Worm (Caenorhabditis elegans) whole organism, L4 larva: ENCODE measurements around the gene C24H10.4.
A peak's percentile ranks its signal among the peaks of the same experiment; 100 is the strongest.

Source experiments
- F10B5.3 ChIP-seq: sonication (generic microtip); optimal IDR thresholded peaks from 2 replicates; lab custom pipeline; 2016; ENCODE audit warnings: mild to moderate bottlenecking, missing genetic modification characterization, missing compliant biosample characterization
- R02D3.7 ChIP-seq: fragments of 150-350 bp; sonication (generic microtip); optimal IDR thresholded peaks from 3 replicates; lab custom pipeline; 2014; ENCODE audit warnings: missing biosample characterization, missing genetic modification characterization
- Y5F2A.4 ChIP-seq: fragments of 200-800 bp; sonication (Bioruptor generic); optimal IDR thresholded peaks from 2 replicates; lab custom pipeline; 2018; ENCODE audit warnings: mild to moderate bottlenecking, missing genetic modification characterization, missing compliant biosample characterization
- Y75B8A.6 ChIP-seq: fragments of 200-800 bp; sonication (Bioruptor generic); IDR thresholded peaks from 2 replicates; pipeline ENCODE4 v1.3.6; 2022; ENCODE audit warnings: missing genetic modification reagents, missing genetic modification characterization, missing compliant biosample characterization
- ZK337.2 ChIP-seq: fragments of 200-800 bp; sonication (Bioruptor generic); IDR thresholded peaks from 2 replicates; pipeline ENCODE4 v1.3.6; 2022; ENCODE audit warnings: missing genetic modification reagents, missing genetic modification characterization, missing compliant biosample characterization
- ZK546.5 ChIP-seq, 2 experiments: sonication (generic microtip); optimal IDR thresholded peaks; 2 replicates each; lab custom pipeline; 2017; ENCODE audit warnings: missing biosample characterization in 2 of 2, missing genetic modification characterization in 2 of 2
- aha-1 ChIP-seq: fragments of 150-350 bp; peaks from one replicate; lab custom pipeline; 2014; ENCODE audit warnings: missing biosample characterization, missing genetic modification characterization
- arid-1 ChIP-seq: fragments of 200-800 bp; sonication (Bioruptor generic); conservative IDR thresholded peaks from 2 replicates; pipeline ENCODE4 v1.3.6; 2022; ENCODE audit warnings: missing genetic modification reagents, missing genetic modification characterization, missing compliant biosample characterization
- attf-4 ChIP-seq: sonication (generic microtip); optimal IDR thresholded peaks from 3 replicates; lab custom pipeline; 2017; ENCODE audit warnings: missing biosample characterization, missing genetic modification characterization
- ceh-20 ChIP-seq: fragments of 200-800 bp; sonication (Bioruptor generic); IDR thresholded peaks from 2 replicates; pipeline ENCODE4 v1.3.6; 2022; ENCODE audit warnings: missing genetic modification reagents, missing genetic modification characterization, missing compliant biosample characterization
- ceh-32 ChIP-seq: sonication (generic microtip); optimal IDR thresholded peaks from 2 replicates; lab custom pipeline; 2016; ENCODE audit warnings: mild to moderate bottlenecking, missing genetic modification characterization, missing compliant biosample characterization; ENCODE audit not compliant: poor library complexity
- ceh-44 ChIP-seq: fragments of 200-800 bp; sonication (Bioruptor generic); IDR thresholded peaks from 2 replicates; pipeline ENCODE4 v1.3.6; 2022; ENCODE audit warnings: missing genetic modification reagents, missing genetic modification characterization, missing compliant biosample characterization
- ces-1 ChIP-seq: fragments of 150-350 bp; sonication (generic microtip); optimal IDR thresholded peaks from 4 replicates; lab custom pipeline; 2014; ENCODE audit warnings: missing biosample characterization, missing genetic modification reagents, missing genetic modification characterization
- daf-12 ChIP-seq: fragments of 150-350 bp; optimal IDR thresholded peaks from 2 replicates; lab custom pipeline; 2014; ENCODE audit warnings: missing biosample characterization, missing genetic modification reagents, missing genetic modification characterization
- daf-16 ChIP-seq, 3 experiments: sonication (generic microtip); optimal IDR thresholded peaks; 2 replicates each; lab custom pipeline; 2016 to 2017; ENCODE audit warnings: missing genetic modification characterization in 3 of 3, missing genetic modification reagents in 3 of 3, mild to moderate bottlenecking in 2 of 3, missing compliant biosample characterization in 2 of 3, missing biosample characterization in 1 of 3, moderate library complexity in 1 of 3
- dpl-1 ChIP-seq: fragments of 150-350 bp; optimal IDR thresholded peaks from 2 replicates; lab custom pipeline; 2014; ENCODE audit warnings: missing biosample characterization, missing genetic modification reagents, missing genetic modification characterization
- duxl-1 ChIP-seq: sonication (generic microtip); optimal IDR thresholded peaks from 2 replicates; lab custom pipeline; 2016; ENCODE audit warnings: mild to moderate bottlenecking, missing genetic modification characterization, moderate library complexity, missing compliant biosample characterization; ENCODE audit not compliant: poor library complexity
- dve-1 ChIP-seq: sonication (generic microtip); optimal IDR thresholded peaks from 2 replicates; lab custom pipeline; 2017; ENCODE audit warnings: antibody characterized with exemption, mild to moderate bottlenecking, missing genetic modification characterization, missing compliant biosample characterization; ENCODE audit not compliant: insufficient read depth
- fos-1 ChIP-seq: fragments of 150-350 bp; optimal IDR thresholded peaks from 2 replicates; lab custom pipeline; 2014; ENCODE audit warnings: missing biosample characterization, missing genetic modification characterization
- hlh-11 ChIP-seq: fragments of 200-800 bp; sonication (Bioruptor generic); optimal IDR thresholded peaks from 2 replicates; lab custom pipeline; 2018; ENCODE audit warnings: mild to moderate bottlenecking, missing genetic modification characterization, missing compliant biosample characterization
- hlh-30 ChIP-seq: sonication (generic microtip); optimal IDR thresholded peaks from 2 replicates; lab custom pipeline; 2017; ENCODE audit warnings: antibody characterized with exemption, mild to moderate bottlenecking, missing genetic modification characterization, missing compliant biosample characterization; ENCODE audit not compliant: insufficient read depth
- hmg-1.1 ChIP-seq: fragments of 200-800 bp; sonication (Bioruptor generic); IDR thresholded peaks from 2 replicates; pipeline ENCODE4 v1.3.6; 2022; ENCODE audit warnings: missing genetic modification reagents, missing genetic modification characterization, missing compliant biosample characterization
- lin-1 ChIP-seq: fragments of 200-800 bp; sonication (Bioruptor generic); IDR thresholded peaks from 2 replicates; pipeline ENCODE4 v1.3.6; 2022; ENCODE audit warnings: missing genetic modification reagents, missing genetic modification characterization, missing compliant biosample characterization
- lsy-2 ChIP-seq, 2 experiments: fragments of 150-350 bp in 1 of 2; sonication (generic microtip) in 1 of 2; optimal IDR thresholded peaks; 2 replicates each; lab custom pipeline; 2014 to 2017; ENCODE audit warnings: missing biosample characterization in 2 of 2, missing genetic modification characterization in 2 of 2
- madf-5 ChIP-seq, 2 experiments: fragments of 200-800 bp; sonication (Bioruptor generic); IDR thresholded peaks; 2 replicates each; pipeline ENCODE4 v1.3.6; 2022; ENCODE audit warnings: missing compliant biosample characterization in 2 of 2, missing genetic modification characterization in 2 of 2
- mep-1 ChIP-seq: fragments of 150-350 bp; sonication (generic microtip); optimal IDR thresholded peaks from 3 replicates; lab custom pipeline; 2014; ENCODE audit warnings: missing biosample characterization, missing genetic modification characterization
- mxl-2 ChIP-seq: fragments of 200-800 bp; sonication (Bioruptor generic); conservative IDR thresholded peaks from 2 replicates; pipeline ENCODE4 v1.3.6; 2022; ENCODE audit warnings: missing genetic modification reagents, missing genetic modification characterization, missing compliant biosample characterization
- nhr-25 ChIP-seq: sonication (generic microtip); optimal IDR thresholded peaks from 2 replicates; lab custom pipeline; 2017; ENCODE audit warnings: missing genetic modification characterization, mild to moderate bottlenecking, missing compliant biosample characterization, antibody characterized with exemption, moderate library complexity, borderline replicate concordance; ENCODE audit not compliant: insufficient read depth
- nhr-28 ChIP-seq: fragments of 150-350 bp; optimal IDR thresholded peaks from 2 replicates; lab custom pipeline; 2014; ENCODE audit warnings: missing biosample characterization, missing genetic modification characterization
- nhr-41 ChIP-seq: fragments of 200-800 bp; sonication (Bioruptor generic); IDR thresholded peaks from 2 replicates; pipeline ENCODE4 v1.3.6; 2022; ENCODE audit warnings: missing genetic modification reagents, missing genetic modification characterization, missing compliant biosample characterization
- nhr-76 ChIP-seq: fragments of 150-350 bp; optimal IDR thresholded peaks from 2 replicates; lab custom pipeline; 2014; ENCODE audit warnings: missing biosample characterization, missing genetic modification characterization
- pha-4 ChIP-seq, 2 experiments: fragments of 150-350 bp in 1 of 2; fragments of 200-800 bp in 1 of 2; sonication (Bioruptor generic) in 1 of 2; IDR thresholded peaks in 1 of 2; optimal IDR thresholded peaks in 1 of 2; 2 replicates each; pipeline versions ENCODE4 v1.3.6 to Lab custom; 2014 to 2022; ENCODE audit warnings: missing genetic modification characterization in 2 of 2, missing genetic modification reagents in 2 of 2, missing biosample characterization in 1 of 2, missing compliant biosample characterization in 1 of 2
- rbr-2 ChIP-seq: sonication (generic microtip); optimal IDR thresholded peaks from 2 replicates; lab custom pipeline; 2016; ENCODE audit warnings: missing genotype, missing genetic modification characterization, missing compliant biosample characterization
- saeg-2 ChIP-seq: fragments of 200-800 bp; sonication (Bioruptor generic); IDR thresholded peaks from 2 replicates; pipeline ENCODE4 v1.3.6; 2022; ENCODE audit warnings: missing genetic modification reagents, missing genetic modification characterization, missing compliant biosample characterization
- snpc-4 ChIP-seq: fragments of 150-350 bp; optimal IDR thresholded peaks from 2 replicates; lab custom pipeline; 2014; ENCODE audit warnings: missing biosample characterization, missing genetic modification characterization
- spr-1 ChIP-seq: sonication (generic microtip); optimal IDR thresholded peaks from 2 replicates; lab custom pipeline; 2016; ENCODE audit warnings: mild to moderate bottlenecking, missing genetic modification characterization, missing compliant biosample characterization
- tag-97 ChIP-seq: fragments of 200-800 bp; sonication (Bioruptor generic); IDR thresholded peaks from 2 replicates; pipeline ENCODE4 v1.3.6; 2022; ENCODE audit warnings: missing genetic modification characterization, missing compliant biosample characterization
- unc-62 ChIP-seq, 3 experiments: fragments of 150-350 bp in 1 of 3; sonication (generic microtip); optimal IDR thresholded peaks in 2 of 3; peaks in 1 of 3; 1 replicate in 1 of 3; 2 replicates in 2 of 3; lab custom pipeline; 2014 to 2017; ENCODE audit warnings: missing biosample characterization in 3 of 3, missing genetic modification characterization in 3 of 3, missing genetic modification reagents in 3 of 3, missing genotype in 1 of 3
- zfp-2 ChIP-seq: sonication (generic microtip); optimal IDR thresholded peaks from 2 replicates; lab custom pipeline; 2016; ENCODE audit warnings: mild to moderate bottlenecking, missing genetic modification characterization, missing compliant biosample characterization
- zfp-3 ChIP-seq: fragments of 200-800 bp; sonication (Bioruptor generic); conservative IDR thresholded peaks from 2 replicates; pipeline ENCODE4 v1.3.6; 2022; ENCODE audit warnings: missing genetic modification reagents, missing genetic modification characterization, missing compliant biosample characterization
- zip-11 ChIP-seq: fragments of 200-800 bp; sonication (Bioruptor generic); IDR thresholded peaks from 2 replicates; pipeline ENCODE4 v1.3.6; 2022; ENCODE audit warnings: missing genetic modification characterization, missing compliant biosample characterization
- zip-2 ChIP-seq: fragments of 150-350 bp; optimal IDR thresholded peaks from 2 replicates; lab custom pipeline; 2014; ENCODE audit warnings: missing biosample characterization, missing genetic modification characterization

The C24H10.4 gene

DNA sequence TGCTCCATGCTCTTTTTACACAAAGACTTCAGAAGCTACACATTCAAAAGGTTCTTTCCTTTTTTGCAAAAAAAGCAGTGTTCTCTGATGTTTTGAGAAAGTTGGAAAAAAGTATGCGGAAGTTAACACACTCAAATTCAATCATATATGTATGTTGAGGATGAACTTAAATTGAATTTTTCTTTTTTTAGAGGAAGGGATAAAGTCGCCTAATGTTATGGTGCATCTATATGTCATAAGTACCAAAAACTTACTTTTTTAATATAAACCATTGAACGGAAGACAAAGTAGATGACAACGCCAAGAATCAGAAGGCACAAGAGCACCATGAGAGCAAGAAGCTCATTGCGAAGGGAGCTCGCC, 30.5 kb downstream of the C24H10.4 start:
- TF ChIP-seq ZK546.5 (tag; optimal IDR thresholded peaks at IDR 0.05; lab: Kevin White, UChicago) (no peak), R02D3.7 (tag; lab: Kevin White, UChicago) (no peak), tag-97 (GFP tag; lab: Robert Waterston, UW) (no peak), fos-1 (tag; lab: Kevin White, UChicago) (no peak), hmg-1.1 (GFP tag; lab: Robert Waterston, UW) (no peak), ceh-20 (GFP tag; lab: Robert Waterston, UW) (0 out of 2 replicates have a peak, but pooled peaks have one; percentile 3), attf-4 (tag; lab: Kevin White, UChicago) (no peak), mep-1 (tag; lab: Kevin White, UChicago) (no peak), F10B5.3 (tag; lab: Kevin White, UChicago) (no peak), dpl-1 (GFP tag; lab: Kevin White, UChicago) (no peak), madf-5 (GFP tag; IDR thresholded peaks at IDR 0.05; lab: Robert Waterston, UW) (no peak), spr-1 (no peak), saeg-2 (GFP tag; lab: Robert Waterston, UW) (no peak), ces-1 (GFP tag; lab: Kevin White, UChicago) (peak; percentile 66), arid-1 (no peak)

DNA sequence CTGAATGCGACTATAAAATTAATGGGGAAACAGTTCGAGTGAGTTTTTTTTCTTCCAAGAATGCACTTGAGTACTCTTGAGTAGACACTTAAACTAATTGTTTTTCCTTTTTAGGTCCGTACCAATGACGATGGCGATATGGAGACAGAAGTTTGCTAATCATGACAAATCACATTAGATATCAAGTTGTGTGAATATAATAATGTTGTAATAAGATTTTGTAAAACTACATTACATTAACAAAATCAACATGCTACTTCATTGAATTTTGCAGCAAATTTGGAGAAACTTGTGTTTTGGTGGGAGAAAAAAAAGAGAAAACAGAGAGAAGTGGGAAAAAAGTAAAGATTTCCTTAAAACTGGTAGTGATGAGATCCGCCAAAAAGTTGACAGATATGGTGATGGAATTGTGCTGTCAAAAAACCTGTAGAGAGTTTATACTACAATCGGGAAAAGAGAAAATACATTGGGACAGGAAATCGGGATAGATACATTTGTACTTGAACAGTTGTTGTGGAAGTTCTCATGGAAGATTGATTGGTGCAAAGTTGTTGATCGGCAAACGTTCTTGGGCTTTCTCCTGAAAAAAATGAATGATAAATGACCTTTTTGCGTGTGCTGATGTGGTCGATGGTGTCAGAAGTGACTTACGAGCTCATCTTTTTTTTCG, 31.0 kb downstream of the C24H10.4 start:
- TF ChIP-seq ceh-32 (tag; lab: Kevin White, UChicago) (no peak), nhr-76 (tag; lab: Kevin White, UChicago) (no peak), ceh-20 (GFP tag; lab: Robert Waterston, UW) (peak; percentile 41; the same call in 1 of the 2 replicates), hlh-30 (tag; lab: Kevin White, UChicago) (no peak), pha-4 (GFP tag; IDR thresholded peaks at IDR 0.05; lab: Robert Waterston, UW) (no peak), pha-4 (tag; optimal IDR thresholded peaks at IDR 0.05; lab: Kevin White, UChicago) (no peak), nhr-28 (no peak), hmg-1.1 (GFP tag; lab: Robert Waterston, UW) (no peak), daf-12 (tag; lab: Kevin White, UChicago) (no peak), rbr-2 (tag; lab: Kevin White, UChicago) (no peak), mxl-2 (no peak), zip-11 (GFP tag; lab: Robert Waterston, UW) (no peak), Y5F2A.4 (no peak), madf-5 (GFP tag; IDR thresholded peaks at IDR 0.05; lab: Robert Waterston, UW) (no peak), lin-1 (GFP tag; lab: Robert Waterston, UW) (no peak), ces-1 (GFP tag; lab: Kevin White, UChicago) (peak; percentile 78), zip-2 (no peak), nhr-41 (GFP tag; lab: Robert Waterston, UW) (no peak), hlh-11 (peak; percentile 2), ZK337.2 (no peak), ceh-44 (no peak), Y75B8A.6 (GFP tag; lab: Robert Waterston, UW) (no peak), snpc-4 (tag; lab: Kevin White, UChicago) (no peak), duxl-1 (tag; lab: Kevin White, UChicago) (no peak), unc-62 (GFP tag; optimal IDR thresholded peaks at IDR 0.05 in 1 of 2; lab: Kevin White, UChicago) (peak in 1 of 2 experiments; percentile 97), unc-62 (tag; optimal IDR thresholded peaks at IDR 0.05; lab: Kevin White, UChicago) (no peak), lsy-2 (tag; optimal IDR thresholded peaks at IDR 0.05; lab: Kevin White, UChicago) (no peak), nhr-25 (tag; lab: Kevin White, UChicago) (no peak), aha-1 (tag; lab: Kevin White, UChicago) (no peak), zfp-2 (tag; lab: Kevin White, UChicago) (no peak), zfp-3 (GFP tag; lab: Robert Waterston, UW) (no peak), dve-1 (tag; lab: Kevin White, UChicago) (no peak), daf-16 (GFP tag; optimal IDR thresholded peaks at IDR 0.05; lab: Kevin White, UChicago) (peak in 1 of 2 experiments; percentile 1), daf-16 (tag; optimal IDR thresholded peaks at IDR 0.05; lab: Kevin White, UChicago) (no peak), saeg-2 (GFP tag; lab: Robert Waterston, UW) (no peak)
